Worm (Caenorhabditis elegans) whole organism, L4 larva: ENCODE data around the gene mthf-1.

Experiments
- Y48G9A.11 ChIP-seq: fragments of 200-800 bp; sonication (Bioruptor generic); IDR thresholded peaks from 2 replicates; pipeline ENCODE4 v1.3.6; 2022; ENCODE audit warnings: missing genetic modification reagents, missing genetic modification characterization, missing compliant biosample characterization
- aly-2 ChIP-seq: sonication (generic microtip); optimal IDR thresholded peaks from 2 replicates; lab custom pipeline; 2018; ENCODE audit warnings: missing biosample characterization, missing genetic modification characterization
- nhr-41 ChIP-seq: fragments of 200-800 bp; sonication (Bioruptor generic); IDR thresholded peaks from 2 replicates; pipeline ENCODE4 v1.3.6; 2022; ENCODE audit warnings: missing genetic modification reagents, missing genetic modification characterization, missing compliant biosample characterization
- unc-62 ChIP-seq, 3 experiments: fragments of 150-350 bp in 1 of 3; sonication (generic microtip); optimal IDR thresholded peaks in 2 of 3; peaks in 1 of 3; 1 replicate in 1 of 3; 2 replicates in 2 of 3; lab custom pipeline; 2014 to 2017; ENCODE audit warnings: missing biosample characterization in 3 of 3, missing genetic modification characterization in 3 of 3, missing genetic modification reagents in 3 of 3, missing genotype in 1 of 3

DNA sequence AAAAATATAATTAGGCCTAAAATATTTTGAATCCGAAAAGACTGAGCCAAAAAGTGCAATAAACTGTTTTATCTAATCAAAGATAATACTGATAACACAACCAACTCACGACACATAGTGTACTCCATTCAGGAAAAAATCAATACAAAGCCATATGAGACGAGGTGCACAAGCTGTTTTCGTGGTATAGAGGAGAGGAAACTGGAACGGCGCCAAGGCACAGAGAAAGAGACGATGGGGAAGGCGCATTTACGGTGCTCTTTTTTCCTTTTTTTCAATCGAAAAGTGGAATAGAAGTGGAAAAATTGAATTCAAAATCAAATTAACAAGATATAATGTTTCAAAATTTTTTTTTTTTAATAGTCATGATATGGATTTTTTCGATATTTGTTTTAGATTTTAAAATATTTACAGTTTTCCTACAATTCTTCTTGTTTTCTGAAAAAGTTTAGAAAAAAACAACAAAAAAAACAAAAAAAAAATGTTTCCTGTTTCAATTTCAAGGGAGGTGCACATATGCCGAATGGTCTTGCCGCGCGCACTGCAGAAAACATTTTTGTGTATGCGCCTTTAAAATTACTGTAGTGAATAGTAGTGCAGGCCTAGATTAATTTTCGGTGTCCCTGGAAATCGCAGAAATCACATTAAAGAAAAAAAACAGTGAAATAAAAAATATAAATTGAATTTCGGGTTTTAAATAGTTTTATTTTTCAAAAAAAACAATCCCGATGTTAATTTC, 19.1 kb downstream of the mthf-1 start, which contains the start of gene B0228.7:
- TF ChIP-seq unc-62 (GFP tag; optimal IDR thresholded peaks at IDR 0.05 in 1 of 2; lab: Kevin White, UChicago) (no peak), unc-62 (tag; optimal IDR thresholded peaks at IDR 0.05; lab: Kevin White, UChicago) (no peak), nhr-41 (GFP tag; lab: Robert Waterston, UW) (no peak), aly-2 (tag; lab: Kevin White, UChicago) (no peak), Y48G9A.11 (GFP tag; lab: Robert Waterston, UW) (no peak)
